Fruit fly (Drosophila melanogaster) S2 (cell line): Measurements from ENCODE around the gene CG14327.

ENCODE experiments used
- CG8478 ChIP-seq: fragments of >200 bp; optimal IDR thresholded peaks from 2 replicates; lab custom pipeline; 2018
- CTCF ChIP-seq, 2 experiments: fragments of >200 bp; optimal IDR thresholded peaks; 2 replicates each; lab custom pipeline; 2018

dm6 chr3R:17613549-17613948, at the start of gene CG14327:
- TF ChIP-seq CG8478: no peak
- no peak for TF ChIP-seq CTCF (optimal IDR thresholded peaks at IDR 0.05; lab: Kevin White, UChicago)
